Worm (Caenorhabditis elegans): ENCODE measurements around the gene ZK105.5.
A peak's percentile ranks its signal among the peaks of the same experiment; 100 is the strongest.

DNA sequence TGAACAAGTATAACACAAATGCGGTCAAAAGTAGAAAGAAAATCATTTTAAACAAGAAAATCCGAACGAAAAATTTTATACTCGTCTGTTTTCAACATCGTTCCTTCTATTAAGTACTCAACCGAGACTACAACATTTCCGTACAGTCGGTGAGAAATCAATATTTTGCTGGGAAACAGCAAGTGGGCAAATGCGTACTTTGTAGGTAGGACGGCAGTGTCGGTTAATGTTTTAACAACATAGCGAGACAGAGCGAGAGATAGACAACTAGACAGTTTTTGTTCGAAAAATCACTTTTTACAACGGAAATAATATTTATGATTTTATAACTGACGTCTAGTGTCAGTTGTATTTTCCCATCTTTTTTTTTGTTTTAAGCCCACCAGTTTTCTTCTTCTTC lies 36.1 kb downstream of the ZK105.5 start, which contains the start of gene cyp-33A1:
- TF ChIP-seq cebp-1 (GFP tag; IDR thresholded peaks at IDR 0.05) (no peak), cebp-1 (tag; optimal IDR thresholded peaks at IDR 0.05) (no peak), madf-8 (GFP tag; conservative IDR thresholded peaks at IDR 0.05) (no peak), F23B12.7 (tag; optimal IDR thresholded peaks at IDR 0.05; ENCODE audit: insufficient read depth) (peak; percentile 33), cebp-2 (GFP tag; IDR thresholded peaks at IDR 0.05) (no peak)

Data from whole organism, young adult.